Worm (Caenorhabditis elegans) whole organism, mixed stage, embryonic: Measurements from ENCODE around the gene irld-15.

Source experiments
- ceh-83 ChIP-seq: fragments of 200-800 bp; sonication (Bioruptor generic); optimal IDR thresholded peaks from 2 replicates; lab custom pipeline; 2018; ENCODE audit warnings: mild to moderate bottlenecking, missing genetic modification characterization, missing compliant biosample characterization
- ces-1 ChIP-seq: fragments of 150-350 bp; optimal IDR thresholded peaks from 2 replicates; lab custom pipeline; 2014; ENCODE audit warnings: missing biosample characterization, missing genetic modification reagents, missing genetic modification characterization
- lin-13 ChIP-seq: fragments of 150-350 bp; optimal IDR thresholded peaks from 2 replicates; lab custom pipeline; 2014; ENCODE audit warnings: missing biosample characterization, missing genetic modification characterization
- nhr-28 ChIP-seq: fragments of 150-350 bp; optimal IDR thresholded peaks from 2 replicates; lab custom pipeline; 2014; ENCODE audit warnings: missing biosample characterization, missing genetic modification characterization

DNA sequence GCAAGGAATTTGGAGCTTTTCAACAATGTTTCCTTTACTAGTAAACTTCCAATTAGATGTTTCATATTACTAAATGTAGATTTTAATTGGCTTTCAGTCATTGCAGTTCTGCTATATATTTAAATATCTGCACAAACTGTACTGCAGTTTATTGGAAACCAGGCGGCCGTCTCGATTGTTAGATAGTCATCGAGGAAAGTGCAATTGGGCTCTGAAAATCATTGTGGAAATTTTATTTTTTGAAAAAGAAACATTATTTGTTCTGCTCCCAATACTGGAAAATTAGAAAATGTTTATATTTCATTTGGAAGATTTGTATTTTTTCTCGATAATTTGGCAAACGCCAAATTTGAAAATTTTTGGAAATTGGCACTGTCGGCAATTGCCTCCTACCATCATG is 34.9 kb upstream of the irld-15 start, which contains the start of gene irld-29:
- TF ChIP-seq ces-1 (GFP tag; lab: Kevin White, UChicago) (no peak), lin-13 (tag; lab: Kevin White, UChicago) (no peak), nhr-28 (tag; lab: Kevin White, UChicago) (no peak), ceh-83 (GFP tag; lab: Kevin White, UChicago) (no peak)
